Worm (Caenorhabditis elegans): ENCODE results near the gene R12B2.3.

Gene R12B2.3

DNA sequence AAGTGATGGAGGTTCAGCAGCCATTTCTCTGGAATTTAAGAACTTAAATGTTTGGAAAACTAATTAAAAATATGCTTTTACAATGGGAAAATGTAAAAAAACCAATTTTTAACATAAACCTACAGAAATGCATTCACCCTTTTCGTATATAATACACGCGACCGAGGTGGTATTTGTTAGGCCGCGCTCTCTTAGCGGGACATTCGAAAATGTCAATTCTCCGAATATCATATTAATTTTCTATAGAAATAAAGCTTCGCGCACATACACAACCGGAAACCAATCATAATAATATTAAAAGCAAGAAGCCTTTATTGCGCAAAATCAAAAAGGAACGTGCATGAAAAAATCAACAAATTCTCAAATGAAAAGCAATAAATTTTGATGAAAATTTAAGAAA is 47.9 kb downstream of the R12B2.3 start, which contains the start of gene ddx-23 (continued):
- TF ChIP-seq ztf-6 (GFP tag; IDR thresholded peaks at IDR 0.05) = no peak
- no peak for TF ChIP-seq hmg-1.2 (GFP tag; IDR thresholded peaks at IDR 0.05)
- no peak for TF ChIP-seq rcor-1 (GFP tag; IDR thresholded peaks at IDR 0.05)
- TF ChIP-seq F39B2.1 (GFP tag; IDR thresholded peaks at IDR 0.05) = peak; percentile 68; the same call in 1 of the 2 replicates
- no peak for TF ChIP-seq nhr-120 (GFP tag; IDR thresholded peaks at IDR 0.05)
- no peak for TF ChIP-seq cebp-2 (GFP tag; IDR thresholded peaks at IDR 0.05)
- 0 out of 2 replicates have a peak, but pooled peaks have one; percentile 51 for TF ChIP-seq aptf-3 (GFP tag; IDR thresholded peaks at IDR 0.05)
- peak; percentile 57 for TF ChIP-seq ZK185.1 (tag; optimal IDR thresholded peaks at IDR 0.05; ENCODE audit: poor library complexity, severe bottlenecking)
- TF ChIP-seq zim-3 (tag; optimal IDR thresholded peaks at IDR 0.05) = no peak
- no peak for TF ChIP-seq C17E4.6 (GFP tag; IDR thresholded peaks at IDR 0.05)
- no peak for TF ChIP-seq ekl-4 (GFP tag; IDR thresholded peaks at IDR 0.05)
- TF ChIP-seq F22D6.2 (tag; optimal IDR thresholded peaks at IDR 0.05) = no peak
- TF ChIP-seq lsl-1 (GFP tag; optimal IDR thresholded peaks at IDR 0.05) = peak; percentile 37
- TF ChIP-seq ztf-3 (GFP tag; optimal IDR thresholded peaks at IDR 0.05) = no peak
- TF ChIP-seq ztf-28 (GFP tag; IDR thresholded peaks at IDR 0.05) = no peak
- TF ChIP-seq unc-130 (GFP tag; optimal IDR thresholded peaks at IDR 0.05) = peak; percentile 30
- peak; percentile 8 for TF ChIP-seq dpl-1 (GFP tag; optimal IDR thresholded peaks at IDR 0.05)
- TF ChIP-seq madf-3 (GFP tag; IDR thresholded peaks at IDR 0.05) = no peak
- no peak for TF ChIP-seq nhr-27 (tag; optimal IDR thresholded peaks at IDR 0.05)
- peak; percentile 58 for TF ChIP-seq F10E7.11 (tag; optimal IDR thresholded peaks at IDR 0.05)
- no peak for TF ChIP-seq dpff-1 (tag; optimal IDR thresholded peaks at IDR 0.05)
- no peak for TF ChIP-seq attf-3 (GFP tag; conservative IDR thresholded peaks at IDR 0.05)
- TF ChIP-seq him-1 (tag; optimal IDR thresholded peaks at IDR 0.05) = no peak
- TF ChIP-seq sea-2 (GFP tag; IDR thresholded peaks at IDR 0.05) = no peak
- peak; percentile 57 for TF ChIP-seq F52B5.7 (tag; optimal IDR thresholded peaks at IDR 0.05)
- peak; percentile 39 for TF ChIP-seq ceh-79 (tag; optimal IDR thresholded peaks at IDR 0.05)
- peak; percentile 28; the same call in 1 of the 2 replicates for TF ChIP-seq lin-26 (GFP tag; IDR thresholded peaks at IDR 0.05)
- TF ChIP-seq ztf-22 (GFP tag; optimal IDR thresholded peaks at IDR 0.05) = no peak
- TF ChIP-seq ztf-18 (tag; optimal IDR thresholded peaks at IDR 0.05) = peak; percentile 15
- TF ChIP-seq D2030.7 (GFP tag; IDR thresholded peaks at IDR 0.05) = no peak
- no peak for TF ChIP-seq B0019.2 (GFP tag; conservative IDR thresholded peaks at IDR 0.05)
- peak; percentile 12 for TF ChIP-seq efl-1 (GFP tag; optimal IDR thresholded peaks at IDR 0.05)
- TF ChIP-seq ets-4 (GFP tag; optimal IDR thresholded peaks at IDR 0.05) = no peak
- no peak for TF ChIP-seq egrh-3 (GFP tag; IDR thresholded peaks at IDR 0.05)
- TF ChIP-seq Y95B8A.8 (GFP tag; IDR thresholded peaks at IDR 0.05) = 0 out of 2 replicates have a peak, but pooled peaks have one; percentile 65
- TF ChIP-seq Y56A3A.18 (GFP tag; IDR thresholded peaks at IDR 0.05) = 0 out of 2 replicates have a peak, but pooled peaks have one; percentile 65
- TF ChIP-seq B0336.3 (GFP tag; IDR thresholded peaks at IDR 0.05) = peak; percentile 40; the same call in 1 of the 2 replicates
- no peak for TF ChIP-seq ceh-58 (GFP tag; IDR thresholded peaks at IDR 0.05)
- TF ChIP-seq egl-44 (GFP tag; IDR thresholded peaks at IDR 0.05) = no peak
- TF ChIP-seq ccch-3 (GFP tag; optimal IDR thresholded peaks at IDR 0.05) = no peak
- TF ChIP-seq hrde-1 (tag; optimal IDR thresholded peaks at IDR 0.05; ENCODE audit: borderline replicate concordance) = peak; percentile 6
- no peak for TF ChIP-seq let-526 (GFP tag; IDR thresholded peaks at IDR 0.05)
- no peak for TF ChIP-seq mxl-1 (tag; optimal IDR thresholded peaks at IDR 0.05)
- TF ChIP-seq Y53F4B.3 (GFP tag; IDR thresholded peaks at IDR 0.05) = no peak
- TF ChIP-seq ceh-27 (GFP tag; optimal IDR thresholded peaks at IDR 0.05) = no peak
- no peak for TF ChIP-seq hmg-20 (GFP tag; IDR thresholded peaks at IDR 0.05)
- TF ChIP-seq nfya-2 (GFP tag; IDR thresholded peaks at IDR 0.05) = no peak
- no peak for TF ChIP-seq nfya-1 (tag; optimal IDR thresholded peaks at IDR 0.05; ENCODE audit: borderline replicate concordance, insufficient read depth)
- no peak for TF ChIP-seq F37B4.10 (GFP tag; IDR thresholded peaks at IDR 0.05)
- TF ChIP-seq aptf-2 (GFP tag; conservative IDR thresholded peaks at IDR 0.05) = no peak

Data from whole organism, young adult.